Worm (Caenorhabditis elegans) whole organism, midembryonic: ENCODE measurements around the gene cct-2.

ENCODE experiments used
- T22C8.4 ChIP-seq: fragments of 200-800 bp; sonication (Bioruptor generic); IDR thresholded peaks from 2 replicates; pipeline ENCODE4 v1.3.6; 2022; ENCODE audit warnings: missing genetic modification characterization, missing compliant biosample characterization
- cog-1 ChIP-seq: sonication (generic microtip); optimal IDR thresholded peaks from 2 replicates; lab custom pipeline; 2016; ENCODE audit warnings: missing genetic modification characterization, missing compliant biosample characterization
- flt-1 ChIP-seq: fragments of 200-800 bp; sonication (Bioruptor generic); IDR thresholded peaks from 2 replicates; pipeline ENCODE4 v1.3.6; 2022; ENCODE audit warnings: missing genetic modification characterization, missing compliant biosample characterization
- klf-2 ChIP-seq: fragments of 200-800 bp; sonication (Bioruptor generic); conservative IDR thresholded peaks from 2 replicates; pipeline ENCODE4 v1.3.6; 2022; ENCODE audit warnings: missing genetic modification reagents, missing genetic modification characterization, missing compliant biosample characterization
- med-1 ChIP-seq: sonication (generic microtip); optimal IDR thresholded peaks from 2 replicates; lab custom pipeline; 2017; ENCODE audit warnings: missing genetic modification characterization, mild to moderate bottlenecking, missing compliant biosample characterization, antibody characterized with exemption, missing genetic modification reagents; ENCODE audit not compliant: insufficient read depth
- ref-1 ChIP-seq: fragments of 200-800 bp; sonication (Bioruptor generic); conservative IDR thresholded peaks from 2 replicates; pipeline ENCODE4 v1.3.6; 2022; ENCODE audit warnings: missing genetic modification reagents, missing genetic modification characterization, missing compliant biosample characterization
- tab-1 ChIP-seq: fragments of 200-800 bp; sonication (Bioruptor generic); IDR thresholded peaks from 2 replicates; pipeline ENCODE4 v1.3.6; 2022; ENCODE audit warnings: missing genetic modification characterization, missing compliant biosample characterization
- ztf-23 ChIP-seq: fragments of 200-800 bp; sonication (Bioruptor generic); IDR thresholded peaks from 2 replicates; pipeline ENCODE4 v1.3.6; 2022; ENCODE audit warnings: missing genetic modification reagents, missing genetic modification characterization, missing compliant biosample characterization
- ztf-29 ChIP-seq: fragments of 200-800 bp; sonication (Bioruptor generic); IDR thresholded peaks from 2 replicates; pipeline ENCODE4 v1.3.6; 2022; ENCODE audit warnings: missing genetic modification reagents, missing genetic modification characterization, missing compliant biosample characterization

cct-2 gene

DNA sequence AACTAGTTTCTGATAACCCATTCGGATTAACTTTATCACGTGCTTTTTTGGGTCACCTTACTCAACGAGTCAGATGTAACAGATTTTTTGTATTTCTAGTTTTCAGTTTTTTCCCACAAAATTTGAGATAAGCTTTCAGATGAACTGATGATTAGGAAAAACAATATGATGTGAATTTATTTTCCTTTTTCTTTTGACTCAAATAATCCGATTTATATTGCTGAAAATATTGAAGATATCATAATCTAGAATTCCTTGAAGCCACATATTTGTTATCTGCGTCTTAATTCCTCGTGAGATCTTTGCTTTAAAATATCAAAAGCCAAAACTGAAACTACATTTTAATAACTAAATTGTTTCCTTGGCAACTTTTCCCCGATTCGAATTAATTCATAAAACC is 10.9 kb upstream of the cct-2 start:
- TF ChIP-seq tab-1 = no peak
- no peak for TF ChIP-seq med-1 (GFP tag; lab: Kevin White, UChicago)
- no peak for TF ChIP-seq ref-1 (GFP tag; lab: Robert Waterston, UW)
- TF ChIP-seq cog-1 (tag; lab: Kevin White, UChicago) = no peak
- TF ChIP-seq ztf-29 (GFP tag; lab: Robert Waterston, UW) = no peak
- no peak for TF ChIP-seq flt-1 (GFP tag; lab: Robert Waterston, UW)
- TF ChIP-seq T22C8.4 (GFP tag; lab: Robert Waterston, UW) = no peak
- no peak for TF ChIP-seq klf-2 (GFP tag; lab: Robert Waterston, UW)

DNA sequence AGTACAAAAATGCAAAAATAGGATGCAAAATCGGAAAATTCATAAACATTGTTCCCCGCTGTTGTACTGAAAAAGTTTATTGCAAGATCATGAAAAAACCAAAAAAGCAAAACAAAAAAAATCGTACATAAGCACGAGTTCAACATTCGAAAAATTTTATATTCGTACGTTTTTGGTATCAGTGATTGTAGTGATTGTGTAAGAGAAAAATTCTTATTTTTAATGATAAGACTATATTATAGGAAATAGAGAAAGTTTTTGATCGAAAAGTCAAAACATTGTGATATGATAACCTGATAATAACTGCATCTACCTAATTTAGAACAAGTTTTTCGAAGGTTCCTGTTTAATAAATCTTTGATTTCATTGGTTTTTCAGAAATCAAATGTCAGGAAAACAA is 10.2 kb upstream of the cct-2 start:
- no peak for TF ChIP-seq T22C8.4 (GFP tag; lab: Robert Waterston, UW)
- TF ChIP-seq med-1 (GFP tag; lab: Kevin White, UChicago) = no peak

DNA sequence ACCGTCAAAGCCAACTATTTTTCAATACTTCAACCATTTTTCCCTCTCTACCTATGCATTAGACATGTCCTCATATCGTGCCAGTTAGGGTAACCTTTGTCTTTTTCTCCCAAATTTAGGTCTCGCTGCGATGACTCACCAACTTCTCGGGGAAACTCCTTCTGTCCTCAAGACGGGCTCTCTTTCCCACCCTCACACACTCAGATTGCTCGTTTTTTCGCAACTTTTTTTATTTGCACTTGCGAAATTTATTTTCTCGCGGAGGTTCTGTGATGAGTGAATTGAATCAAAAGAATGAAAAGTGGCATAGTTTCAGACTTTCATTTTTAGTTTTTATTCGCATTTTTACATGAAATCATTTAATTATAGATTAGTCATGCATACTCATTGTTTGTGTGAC is 7.2 kb upstream of the cct-2 start:
- TF ChIP-seq cog-1 (tag; lab: Kevin White, UChicago) (no peak), ztf-23 (GFP tag; lab: Robert Waterston, UW) (no peak), tab-1 (no peak), klf-2 (GFP tag; lab: Robert Waterston, UW) (no peak), flt-1 (GFP tag; lab: Robert Waterston, UW) (no peak)

DNA sequence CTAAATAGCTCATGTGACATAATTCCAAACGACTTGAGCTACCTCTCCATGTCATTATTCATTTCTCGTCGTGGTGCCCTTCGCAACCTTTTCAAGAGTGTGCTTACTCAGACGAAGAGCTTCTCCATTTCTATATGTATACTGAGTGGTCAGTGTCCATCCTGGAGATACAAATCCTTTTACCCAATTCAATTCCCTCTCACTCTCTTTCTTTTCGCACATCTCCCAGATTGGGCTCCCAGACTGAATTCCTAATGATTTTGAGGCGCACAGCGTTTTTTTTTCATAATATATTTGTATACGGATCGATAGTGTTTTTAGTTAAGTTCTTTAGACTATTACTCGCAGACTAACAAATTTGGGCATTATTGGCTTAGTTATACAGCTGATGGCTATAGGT is 6.6 kb upstream of the cct-2 start:
- TF ChIP-seq tab-1 (no peak), ztf-29 (GFP tag; lab: Robert Waterston, UW) (no peak), T22C8.4 (GFP tag; lab: Robert Waterston, UW) (no peak)

DNA sequence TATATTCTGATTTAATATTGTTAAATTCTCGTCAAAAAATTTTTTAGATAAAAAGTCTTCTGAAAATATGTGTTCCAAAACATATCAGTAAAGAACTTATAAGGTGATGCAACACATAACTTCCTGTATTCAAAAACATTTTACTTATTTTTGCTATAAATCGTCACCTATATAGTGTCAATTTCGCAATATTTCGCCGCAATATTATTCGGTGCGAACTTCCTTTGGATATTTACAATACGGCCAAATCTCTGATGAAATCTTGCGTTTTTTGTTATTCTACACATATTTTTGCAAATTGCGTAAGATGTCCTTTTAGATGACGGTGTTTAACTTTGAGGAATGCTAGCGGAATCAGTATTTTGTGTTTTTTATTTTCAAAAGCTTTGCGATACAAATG is 6.1 kb upstream of the cct-2 start:
- TF ChIP-seq ztf-23 (GFP tag; lab: Robert Waterston, UW) (no peak), tab-1 (no peak), T22C8.4 (GFP tag; lab: Robert Waterston, UW) (no peak), ref-1 (GFP tag; lab: Robert Waterston, UW) (no peak), flt-1 (GFP tag; lab: Robert Waterston, UW) (no peak), klf-2 (GFP tag; lab: Robert Waterston, UW) (no peak), cog-1 (tag; lab: Kevin White, UChicago) (no peak)

DNA sequence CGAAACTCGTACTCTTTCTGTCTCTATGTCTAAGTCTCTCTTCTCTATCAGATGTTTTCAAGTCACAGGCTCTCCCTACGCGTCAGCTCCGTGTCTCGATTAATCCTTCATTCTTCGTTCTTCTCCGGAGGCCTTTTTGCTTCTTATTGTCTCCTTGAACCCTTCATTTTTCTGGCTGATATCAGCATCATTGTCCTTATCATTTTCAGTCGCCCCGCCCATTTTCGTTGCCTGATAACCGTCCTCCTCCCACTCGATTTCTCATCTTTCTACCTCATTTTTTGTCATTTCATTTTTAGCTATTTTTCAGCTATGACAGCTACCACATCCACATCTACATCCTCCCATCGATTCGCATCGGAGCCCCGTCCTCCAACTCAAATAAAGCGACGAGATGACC is 5.4 kb upstream of the cct-2 start, which contains the start of gene B0457.6:
B0457.6 (plus strand) TSS at position 284 of the 400 bp plus-strand sequence.
- TF ChIP-seq ztf-23 (GFP tag; lab: Robert Waterston, UW) = no peak
- TF ChIP-seq ztf-29 (GFP tag; lab: Robert Waterston, UW) = no peak
- no peak for TF ChIP-seq tab-1
- TF ChIP-seq cog-1 (tag; lab: Kevin White, UChicago) = no peak
- no peak for TF ChIP-seq klf-2 (GFP tag; lab: Robert Waterston, UW)
- no peak for TF ChIP-seq med-1 (GFP tag; lab: Kevin White, UChicago)
- no peak for TF ChIP-seq flt-1 (GFP tag; lab: Robert Waterston, UW)
- no peak for TF ChIP-seq ref-1 (GFP tag; lab: Robert Waterston, UW)
- TF ChIP-seq T22C8.4 (GFP tag; lab: Robert Waterston, UW) = no peak

DNA sequence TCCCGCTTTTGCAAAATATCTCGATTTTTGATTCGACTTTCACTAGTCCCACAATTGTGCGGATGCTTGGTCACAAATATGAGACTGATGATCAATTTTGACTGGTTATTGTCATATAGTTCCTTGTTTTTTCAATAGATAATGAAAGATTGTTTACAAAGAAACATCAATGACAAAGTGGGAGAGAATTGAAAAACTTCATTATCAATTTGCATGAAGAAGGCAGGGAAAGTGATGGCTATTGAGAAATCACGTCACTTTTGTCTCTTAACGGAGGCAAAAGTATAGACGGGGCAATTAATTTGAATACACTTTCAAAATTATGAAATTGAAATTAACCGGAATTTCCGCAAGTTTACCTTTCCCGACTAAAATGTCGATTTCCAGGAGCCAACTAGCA is 4.4 kb upstream of the cct-2 start:
- TF ChIP-seq flt-1 (GFP tag; lab: Robert Waterston, UW) (no peak), tab-1 (no peak), ref-1 (GFP tag; lab: Robert Waterston, UW) (no peak), T22C8.4 (GFP tag; lab: Robert Waterston, UW) (no peak), med-1 (GFP tag; lab: Kevin White, UChicago) (no peak), cog-1 (tag; lab: Kevin White, UChicago) (no peak), klf-2 (GFP tag; lab: Robert Waterston, UW) (no peak), ztf-29 (GFP tag; lab: Robert Waterston, UW) (no peak), ztf-23 (GFP tag; lab: Robert Waterston, UW) (no peak)

DNA sequence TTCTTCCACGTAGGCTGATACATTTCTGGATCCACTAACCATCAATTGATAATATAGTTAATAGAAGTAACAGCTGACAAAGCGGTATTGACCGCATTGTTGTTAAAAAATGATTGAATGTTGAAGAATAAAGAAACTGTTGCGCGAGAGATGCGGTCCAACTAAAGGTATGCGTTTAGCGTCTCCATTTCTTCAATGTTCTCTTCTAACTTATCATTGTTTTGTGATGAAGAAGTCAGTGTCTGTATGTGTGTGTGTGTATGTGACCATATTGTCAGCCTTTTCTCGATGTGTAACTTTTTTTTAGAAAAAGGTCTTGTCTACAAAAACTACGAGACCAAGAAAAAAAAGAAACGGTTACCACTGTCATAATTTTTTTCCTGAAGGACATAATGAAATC is 1.1 kb upstream of the cct-2 start, which contains the start of gene B0457.2:
B0457.2 (minus strand) TSS at position 101 of the 400 bp plus-strand sequence.
- no peak for TF ChIP-seq tab-1
- no peak for TF ChIP-seq ref-1 (GFP tag; lab: Robert Waterston, UW)
- no peak for TF ChIP-seq flt-1 (GFP tag; lab: Robert Waterston, UW)
- TF ChIP-seq ztf-23 (GFP tag; lab: Robert Waterston, UW) = no peak

DNA sequence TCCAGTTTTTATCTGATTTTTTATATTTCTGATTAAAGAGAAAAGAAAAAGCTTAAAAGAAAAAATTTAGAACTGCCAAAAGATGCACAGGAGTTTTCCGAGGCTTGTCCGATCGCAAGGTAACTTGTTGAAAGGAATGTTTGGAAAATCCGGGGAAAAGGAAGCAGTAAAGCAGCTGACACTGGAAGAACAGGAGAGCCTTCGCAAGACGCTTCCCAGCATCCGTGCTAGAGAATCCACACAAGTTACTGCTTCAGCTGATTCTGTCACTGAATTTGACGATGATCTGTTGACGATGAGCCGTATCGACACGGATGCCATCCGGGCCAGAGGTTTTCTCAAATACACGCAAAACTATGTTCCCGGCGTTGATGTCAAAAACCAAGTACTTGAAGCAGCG is 2.2 kb downstream of the cct-2 start, which contains the start of gene mrpl-50:
mrpl-50 (plus strand) TSS at position 71 of the 400 bp plus-strand sequence.
- TF ChIP-seq flt-1 (GFP tag; lab: Robert Waterston, UW) = no peak
- TF ChIP-seq ref-1 (GFP tag; lab: Robert Waterston, UW) = no peak
- TF ChIP-seq med-1 (GFP tag; lab: Kevin White, UChicago) = no peak
- TF ChIP-seq klf-2 (GFP tag; lab: Robert Waterston, UW) = no peak
- no peak for TF ChIP-seq T22C8.4 (GFP tag; lab: Robert Waterston, UW)
- TF ChIP-seq cog-1 (tag; lab: Kevin White, UChicago) = no peak
- TF ChIP-seq ztf-29 (GFP tag; lab: Robert Waterston, UW) = no peak
- no peak for TF ChIP-seq tab-1
- TF ChIP-seq ztf-23 (GFP tag; lab: Robert Waterston, UW) = no peak

DNA sequence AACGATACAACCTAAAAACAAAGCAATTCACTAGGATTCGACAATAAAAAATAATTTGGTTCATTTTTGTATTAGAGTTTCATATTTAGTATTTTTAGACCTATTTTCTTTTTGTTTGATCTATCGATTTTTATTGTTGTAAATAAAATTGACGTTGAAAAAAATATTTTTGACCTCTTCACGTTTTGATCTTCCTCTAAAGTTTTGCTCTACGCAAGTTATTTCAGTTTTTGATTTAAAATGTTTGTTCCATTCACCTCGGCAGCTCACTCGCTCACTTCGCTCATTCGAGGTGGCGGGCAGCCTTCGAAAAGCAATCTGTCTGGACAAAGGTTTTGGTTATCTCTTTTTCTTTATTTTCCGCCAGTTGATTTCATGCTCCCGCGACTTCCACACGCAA is 3.2 kb downstream of the cct-2 start, which contains the start of gene enol-1:
enol-1 (plus strand) TSS at position 235 of the 400 bp plus-strand sequence.
- TF ChIP-seq T22C8.4 (GFP tag; lab: Robert Waterston, UW) (no peak), ref-1 (GFP tag; lab: Robert Waterston, UW) (no peak), med-1 (GFP tag; lab: Kevin White, UChicago) (no peak), ztf-23 (GFP tag; lab: Robert Waterston, UW) (no peak), ztf-29 (GFP tag; lab: Robert Waterston, UW) (no peak), klf-2 (GFP tag; lab: Robert Waterston, UW) (no peak), flt-1 (GFP tag; lab: Robert Waterston, UW) (no peak)
